Comparison of ENCODE assay signal across 1 fruit fly cellular context in genomic region chrX:2300293-2301068, dm6.
TF ChIP-seq lines count a peak whose summit lies in the region.

No protein-coding gene starts in this region.

TF ChIP-seq in whole organism, embryonic, 481 proteins besides CTCF, POLR2A, EP300 and RAD21 (continued from another document and continues in another):
- TF ChIP-seq CG15514 (GFP tag; optimal IDR thresholded peaks at IDR 0.05; lab: Kevin White, UChicago) = peak; percentile 87
- peak; percentile 97 for TF ChIP-seq ara (GFP tag; IDR thresholded peaks at IDR 0.05; lab: Robert Waterston, UW)
- TF ChIP-seq Drgx (GFP tag; IDR thresholded peaks at IDR 0.05; lab: Robert Waterston, UW) = peak; percentile 99
- TF ChIP-seq sens (GFP tag; lab: Kevin White, UChicago) = peak; percentile 99
- TF ChIP-seq odd (GFP tag; optimal IDR thresholded peaks at IDR 0.05; lab: Kevin White, UChicago) = peak; percentile 93
- TF ChIP-seq D (optimal IDR thresholded peaks at IDR 0.05; lab: Kevin White, UChicago) = no peak
- TF ChIP-seq D (GFP tag; optimal IDR thresholded peaks at IDR 0.05; lab: Kevin White, UChicago) = peak; percentile 95
- TF ChIP-seq CG9817 (tag; optimal IDR thresholded peaks at IDR 0.05; lab: Kevin White, UChicago) = peak; percentile 90
- peak; percentile 88 for TF ChIP-seq CG7987 (GFP tag; optimal IDR thresholded peaks at IDR 0.05; lab: Kevin White, UChicago)
- peak; percentile 98 for TF ChIP-seq CG32772 (GFP tag; IDR thresholded peaks at IDR 0.05; lab: Robert Waterston, UW)
- peak; percentile 92 for TF ChIP-seq CG18476 (GFP tag; optimal IDR thresholded peaks at IDR 0.05; lab: Kevin White, UChicago)
- TF ChIP-seq ato (GFP tag; IDR thresholded peaks at IDR 0.05; lab: Robert Waterston, UW; ENCODE audit: partially characterized antibody) = no peak
- peak; percentile 95 for TF ChIP-seq CG18262 (tag; optimal IDR thresholded peaks at IDR 0.05; lab: Kevin White, UChicago)
- TF ChIP-seq fd96Cb (tag; optimal IDR thresholded peaks at IDR 0.05; lab: Kevin White, UChicago) = peak; percentile 96
- peak; percentile 83 for TF ChIP-seq Camta (GFP tag; optimal IDR thresholded peaks at IDR 0.05; lab: Kevin White, UChicago)
- TF ChIP-seq CG3847 (GFP tag; IDR thresholded peaks at IDR 0.05; lab: Robert Waterston, UW) = peak; percentile 96
- TF ChIP-seq yki (optimal IDR thresholded peaks at IDR 0.05; lab: Kevin White, UChicago) = no peak
- TF ChIP-seq CG9609 (GFP tag; optimal IDR thresholded peaks at IDR 0.05; lab: Kevin White, UChicago) = peak; percentile 91
- TF ChIP-seq slou (GFP tag; optimal IDR thresholded peaks at IDR 0.05; lab: Kevin White, UChicago) = peak; percentile 66
- peak; percentile 61 for TF ChIP-seq CG4328 (GFP tag; optimal IDR thresholded peaks at IDR 0.05; lab: Kevin White, UChicago)
- TF ChIP-seq croc (GFP tag; conservative IDR thresholded peaks at IDR 0.05; lab: Robert Waterston, UW) = peak; percentile 94
- no peak for TF ChIP-seq hb (GFP tag; IDR thresholded peaks at IDR 0.05; lab: Robert Waterston, UW; ENCODE audit: partially characterized antibody)
- no peak for TF ChIP-seq hbn (GFP tag; IDR thresholded peaks at IDR 0.05; lab: Robert Waterston, UW; ENCODE audit: partially characterized antibody)
- peak; percentile 97 for TF ChIP-seq dmrt99B (tag; optimal IDR thresholded peaks at IDR 0.05; lab: Kevin White, UChicago)
- no peak for TF ChIP-seq hth (optimal IDR thresholded peaks at IDR 0.05; lab: Kevin White, UChicago)
- peak; percentile 97 for TF ChIP-seq CG3726 (GFP tag; IDR thresholded peaks at IDR 0.05; lab: Robert Waterston, UW)
- peak in 1 of 2 experiments; percentile 38 for TF ChIP-seq tll (GFP tag; optimal IDR thresholded peaks at IDR 0.05; lab: Kevin White, UChicago)
- peak; percentile 96 for TF ChIP-seq CG16863 (GFP tag; optimal IDR thresholded peaks at IDR 0.05; lab: Kevin White, UChicago)
- no peak for TF ChIP-seq sc (optimal IDR thresholded peaks at IDR 0.05; lab: Kevin White, UChicago)
- TF ChIP-seq sc (GFP tag; optimal IDR thresholded peaks at IDR 0.05; lab: Kevin White, UChicago) = peak; percentile 93
- TF ChIP-seq Poxn (GFP tag; IDR thresholded peaks at IDR 0.05; lab: Robert Waterston, UW) = peak; percentile 72
- TF ChIP-seq CrebB (tag; optimal IDR thresholded peaks at IDR 0.05; lab: Kevin White, UChicago) = peak; percentile 94
- TF ChIP-seq al (GFP tag; IDR thresholded peaks at IDR 0.05; lab: Robert Waterston, UW) = peak; percentile 91
- TF ChIP-seq Hr39 (optimal IDR thresholded peaks at IDR 0.05; lab: Kevin White, UChicago) = no peak
- peak; percentile 86 for TF ChIP-seq CG10462 (GFP tag; optimal IDR thresholded peaks at IDR 0.05; lab: Kevin White, UChicago)
- TF ChIP-seq run (tag; optimal IDR thresholded peaks at IDR 0.05; lab: Kevin White, UChicago) = peak; percentile 92
- peak; percentile 96 for TF ChIP-seq B-H1 (GFP tag; IDR thresholded peaks at IDR 0.05; lab: Robert Waterston, UW)
- TF ChIP-seq ash1 (GFP tag; optimal IDR thresholded peaks at IDR 0.05; lab: Kevin White, UChicago) = peak; percentile 63
- peak; percentile 76 for TF ChIP-seq crc (GFP tag; optimal IDR thresholded peaks at IDR 0.05; lab: Kevin White, UChicago)
- peak; percentile 90 for TF ChIP-seq CG5245 (GFP tag; optimal IDR thresholded peaks at IDR 0.05; lab: Kevin White, UChicago)
- TF ChIP-seq caup (GFP tag; optimal IDR thresholded peaks at IDR 0.05; lab: Kevin White, UChicago; ENCODE audit: severe bottlenecking) = peak; percentile 94
- peak; percentile 94 for TF ChIP-seq grau (tag; optimal IDR thresholded peaks at IDR 0.05; lab: Kevin White, UChicago)
- TF ChIP-seq CG17802 (tag; optimal IDR thresholded peaks at IDR 0.05; lab: Kevin White, UChicago) = peak; percentile 88
- TF ChIP-seq otp (GFP tag; IDR thresholded peaks at IDR 0.05; lab: Robert Waterston, UW) = peak; percentile 98
- peak; percentile 84 for TF ChIP-seq CG4424 (GFP tag; optimal IDR thresholded peaks at IDR 0.05; lab: Kevin White, UChicago)
- TF ChIP-seq maf-S (GFP tag; optimal IDR thresholded peaks at IDR 0.05; lab: Kevin White, UChicago) = peak; percentile 91
- TF ChIP-seq phol (tag; optimal IDR thresholded peaks at IDR 0.05; lab: Kevin White, UChicago) = peak; percentile 92
- TF ChIP-seq zen (tag; optimal IDR thresholded peaks at IDR 0.05; lab: Kevin White, UChicago) = peak; percentile 82
- TF ChIP-seq ro (GFP tag; IDR thresholded peaks at IDR 0.05; lab: Robert Waterston, UW) = peak; percentile 90
- peak; percentile 69 for TF ChIP-seq CG4617 (GFP tag; optimal IDR thresholded peaks at IDR 0.05; lab: Kevin White, UChicago; ENCODE audit: borderline replicate concordance)
- TF ChIP-seq trem (tag; optimal IDR thresholded peaks at IDR 0.05; lab: Kevin White, UChicago) = peak; percentile 83
- TF ChIP-seq Mad (GFP tag; optimal IDR thresholded peaks at IDR 0.05; lab: Kevin White, UChicago) = peak; percentile 93
- no peak for TF ChIP-seq pan (optimal IDR thresholded peaks at IDR 0.05; lab: Kevin White, UChicago)
- peak in 1 of 2 experiments; percentile 98 for TF ChIP-seq pan (GFP tag; optimal IDR thresholded peaks at IDR 0.05 in 1 of 2, IDR thresholded peaks at IDR 0.05 in 1 of 2)
- TF ChIP-seq Ssrp (tag; optimal IDR thresholded peaks at IDR 0.05; lab: Kevin White, UChicago) = peak; percentile 95
- peak; percentile 86 for TF ChIP-seq CG17186 (GFP tag; optimal IDR thresholded peaks at IDR 0.05; lab: Kevin White, UChicago)
- TF ChIP-seq CG6254 (GFP tag; optimal IDR thresholded peaks at IDR 0.05; lab: Kevin White, UChicago) = peak; percentile 90
- peak; percentile 88 for TF ChIP-seq Chrac-16 (GFP tag; optimal IDR thresholded peaks at IDR 0.05; lab: Kevin White, UChicago)
- peak; percentile 99 for TF ChIP-seq CG14441 (GFP tag; IDR thresholded peaks at IDR 0.05; lab: Robert Waterston, UW)
- TF ChIP-seq Dad (GFP tag; optimal IDR thresholded peaks at IDR 0.05; lab: Kevin White, UChicago) = peak; percentile 93
- peak; percentile 26 for TF ChIP-seq CG3995 (GFP tag; optimal IDR thresholded peaks at IDR 0.05; lab: Kevin White, UChicago)
- TF ChIP-seq CG3407 (GFP tag; optimal IDR thresholded peaks at IDR 0.05; lab: Kevin White, UChicago) = peak; percentile 95
- TF ChIP-seq CG2202 (tag; optimal IDR thresholded peaks at IDR 0.05; lab: Kevin White, UChicago) = peak; percentile 83
- peak; percentile 92 for TF ChIP-seq CG31441 (GFP tag; IDR thresholded peaks at IDR 0.05; lab: Robert Waterston, UW)
- TF ChIP-seq MESR4 (GFP tag; optimal IDR thresholded peaks at IDR 0.05; lab: Kevin White, UChicago) = peak; percentile 53
- no peak for TF ChIP-seq Kr (GFP tag; optimal IDR thresholded peaks at IDR 0.05; lab: Kevin White, UChicago)
- peak; percentile 91 for TF ChIP-seq CG9727 (GFP tag; optimal IDR thresholded peaks at IDR 0.05; lab: Kevin White, UChicago)
- TF ChIP-seq knrl (GFP tag; IDR thresholded peaks at IDR 0.05; lab: Robert Waterston, UW; ENCODE audit: partially characterized antibody) = no peak
- TF ChIP-seq btn (GFP tag; optimal IDR thresholded peaks at IDR 0.05; lab: Kevin White, UChicago) = peak; percentile 89
- peak; percentile 97 for TF ChIP-seq CG12071 (GFP tag; optimal IDR thresholded peaks at IDR 0.05; lab: Kevin White, UChicago)
- TF ChIP-seq CG1233 (GFP tag; optimal IDR thresholded peaks at IDR 0.05; lab: Kevin White, UChicago) = peak; percentile 92
- peak; percentile 95 for TF ChIP-seq NFAT (GFP tag; IDR thresholded peaks at IDR 0.05; lab: Robert Waterston, UW)
- TF ChIP-seq pum (GFP tag; optimal IDR thresholded peaks at IDR 0.05; lab: Kevin White, UChicago) = peak; percentile 93
- TF ChIP-seq HHEX (GFP tag; optimal IDR thresholded peaks at IDR 0.05; lab: Kevin White, UChicago) = peak; percentile 95
- peak; percentile 34 for TF ChIP-seq CG13894 (tag; optimal IDR thresholded peaks at IDR 0.05; lab: Kevin White, UChicago)
- TF ChIP-seq Dek (tag; optimal IDR thresholded peaks at IDR 0.05; lab: Kevin White, UChicago) = peak; percentile 97
- TF ChIP-seq HmgZ (tag; optimal IDR thresholded peaks at IDR 0.05; lab: Kevin White, UChicago) = peak; percentile 94
- TF ChIP-seq CG12659 (GFP tag; optimal IDR thresholded peaks at IDR 0.05; lab: Kevin White, UChicago) = peak; percentile 97
- peak; percentile 97 for TF ChIP-seq sob (GFP tag; IDR thresholded peaks at IDR 0.05; lab: Robert Waterston, UW)
- 0 out of 2 replicates have a peak, but pooled peaks have one; percentile 33 for TF ChIP-seq nerfin-2 (GFP tag; IDR thresholded peaks at IDR 0.05; lab: Robert Waterston, UW; ENCODE audit: partially characterized antibody)
- peak; percentile 97 for TF ChIP-seq CG15269 (tag; optimal IDR thresholded peaks at IDR 0.05; lab: Kevin White, UChicago)
- TF ChIP-seq CG6272 (GFP tag; IDR thresholded peaks at IDR 0.05; lab: Robert Waterston, UW) = peak; percentile 93
- peak; percentile 93 for TF ChIP-seq CG10979 (tag; optimal IDR thresholded peaks at IDR 0.05; lab: Kevin White, UChicago)
- peak; percentile 88 for TF ChIP-seq toy (GFP tag; IDR thresholded peaks at IDR 0.05; lab: Robert Waterston, UW)
- peak; percentile 94 for TF ChIP-seq fd64A (GFP tag; optimal IDR thresholded peaks at IDR 0.05; lab: Kevin White, UChicago)
- peak; percentile 32; the same call in 1 of the 2 replicates for TF ChIP-seq Dref (GFP tag; IDR thresholded peaks at IDR 0.05; lab: Robert Waterston, UW)
- peak; percentile 98 for TF ChIP-seq ATbp (GFP tag; optimal IDR thresholded peaks at IDR 0.05; lab: Kevin White, UChicago)
- TF ChIP-seq cg (GFP tag; optimal IDR thresholded peaks at IDR 0.05; lab: Kevin White, UChicago) = peak; percentile 73
- no peak for TF ChIP-seq br (optimal IDR thresholded peaks at IDR 0.05; lab: Kevin White, UChicago)
- TF ChIP-seq emc (GFP tag; optimal IDR thresholded peaks at IDR 0.05; lab: Kevin White, UChicago) = peak; percentile 79
- peak; percentile 96 for TF ChIP-seq dimm (GFP tag; IDR thresholded peaks at IDR 0.05; lab: Robert Waterston, UW)
- TF ChIP-seq CG1832 (GFP tag; optimal IDR thresholded peaks at IDR 0.05; lab: Kevin White, UChicago) = no peak
- TF ChIP-seq Rfx (GFP tag; IDR thresholded peaks at IDR 0.05; lab: Robert Waterston, UW) = peak; percentile 97
- peak; percentile 96 for TF ChIP-seq ems (GFP tag; optimal IDR thresholded peaks at IDR 0.05; lab: Kevin White, UChicago)
- TF ChIP-seq H15 (GFP tag; IDR thresholded peaks at IDR 0.05; lab: Robert Waterston, UW) = peak; percentile 96
- peak; percentile 90 for TF ChIP-seq wek (GFP tag; optimal IDR thresholded peaks at IDR 0.05; lab: Kevin White, UChicago)
- peak; percentile 96 for TF ChIP-seq wor (GFP tag; IDR thresholded peaks at IDR 0.05; lab: Robert Waterston, UW)
- no peak for TF ChIP-seq CG14860 (GFP tag; IDR thresholded peaks at IDR 0.05; lab: Robert Waterston, UW; ENCODE audit: partially characterized antibody)
- peak; percentile 88 for TF ChIP-seq CG1792 (GFP tag; optimal IDR thresholded peaks at IDR 0.05; lab: Kevin White, UChicago)
- no peak for TF ChIP-seq CG16813 (GFP tag; IDR thresholded peaks at IDR 0.05; lab: Robert Waterston, UW; ENCODE audit: partially characterized antibody)
- TF ChIP-seq CG2129 (GFP tag; IDR thresholded peaks at IDR 0.05; lab: Robert Waterston, UW; ENCODE audit: partially characterized antibody) = no peak
- TF ChIP-seq sug (tag; optimal IDR thresholded peaks at IDR 0.05; lab: Kevin White, UChicago) = peak; percentile 76
- peak; percentile 92 for TF ChIP-seq CG11723 (GFP tag; optimal IDR thresholded peaks at IDR 0.05; lab: Kevin White, UChicago)
- TF ChIP-seq CG10959 (GFP tag; IDR thresholded peaks at IDR 0.05; lab: Robert Waterston, UW) = peak; percentile 90
- peak; percentile 94 for TF ChIP-seq schlank (tag; optimal IDR thresholded peaks at IDR 0.05; lab: Kevin White, UChicago)
- TF ChIP-seq CG2116 (GFP tag; optimal IDR thresholded peaks at IDR 0.05; lab: Kevin White, UChicago) = peak; percentile 72
- peak; percentile 93 for TF ChIP-seq Dip3 (GFP tag; optimal IDR thresholded peaks at IDR 0.05; lab: Kevin White, UChicago)
- peak; percentile 85 for TF ChIP-seq CG6654 (GFP tag; optimal IDR thresholded peaks at IDR 0.05; lab: Kevin White, UChicago)
- TF ChIP-seq Sry-δ (GFP tag; optimal IDR thresholded peaks at IDR 0.05; lab: Kevin White, UChicago) = peak; percentile 56
- TF ChIP-seq Hmr (GFP tag; optimal IDR thresholded peaks at IDR 0.05; lab: Kevin White, UChicago) = peak; percentile 97
- TF ChIP-seq CoRest (tag; optimal IDR thresholded peaks at IDR 0.05; lab: Kevin White, UChicago) = peak; percentile 95
- TF ChIP-seq CG2678 (tag; optimal IDR thresholded peaks at IDR 0.05; lab: Kevin White, UChicago) = peak; percentile 95
- TF ChIP-seq CG5180 (GFP tag; optimal IDR thresholded peaks at IDR 0.05; lab: Kevin White, UChicago) = peak; percentile 87
- peak; percentile 95 for TF ChIP-seq CG2712 (tag; optimal IDR thresholded peaks at IDR 0.05; lab: Kevin White, UChicago)
- TF ChIP-seq Taf1 (GFP tag; IDR thresholded peaks at IDR 0.05; lab: Robert Waterston, UW) = peak; percentile 89
- TF ChIP-seq CG12769 (tag; optimal IDR thresholded peaks at IDR 0.05; lab: Kevin White, UChicago) = peak; percentile 99
- TF ChIP-seq CG17359 (tag; optimal IDR thresholded peaks at IDR 0.05; lab: Kevin White, UChicago) = peak; percentile 97
- no peak for TF ChIP-seq bbx (GFP tag; IDR thresholded peaks at IDR 0.05; lab: Robert Waterston, UW; ENCODE audit: partially characterized antibody)
- peak; percentile 66 for TF ChIP-seq CG7928 (GFP tag; optimal IDR thresholded peaks at IDR 0.05; lab: Kevin White, UChicago)
- TF ChIP-seq CG11504 (tag; optimal IDR thresholded peaks at IDR 0.05; lab: Kevin White, UChicago) = peak; percentile 96
- no peak for TF ChIP-seq unc-4 (GFP tag; IDR thresholded peaks at IDR 0.05; lab: Robert Waterston, UW; ENCODE audit: partially characterized antibody)
- TF ChIP-seq sisA (GFP tag; IDR thresholded peaks at IDR 0.05; lab: Robert Waterston, UW) = peak; percentile 96
- TF ChIP-seq gce (GFP tag; IDR thresholded peaks at IDR 0.05; lab: Robert Waterston, UW) = peak; percentile 97
- peak; percentile 97 for TF ChIP-seq CG12219 (GFP tag; optimal IDR thresholded peaks at IDR 0.05; lab: Kevin White, UChicago)
- peak; percentile 78 for TF ChIP-seq CG18764 (GFP tag; optimal IDR thresholded peaks at IDR 0.05; lab: Kevin White, UChicago)
- peak; percentile 97 for TF ChIP-seq stc (GFP tag; IDR thresholded peaks at IDR 0.05; lab: Robert Waterston, UW)
- peak; percentile 89 for TF ChIP-seq Atf-2 (GFP tag; optimal IDR thresholded peaks at IDR 0.05; lab: Kevin White, UChicago)
- peak; percentile 84 for TF ChIP-seq nerfin-1 (tag; optimal IDR thresholded peaks at IDR 0.05; lab: Kevin White, UChicago)
- TF ChIP-seq dm (GFP tag; optimal IDR thresholded peaks at IDR 0.05; lab: Kevin White, UChicago) = peak; percentile 86
- peak; percentile 83 for TF ChIP-seq CkIIα-i1 (GFP tag; IDR thresholded peaks at IDR 0.05; lab: Robert Waterston, UW)
- TF ChIP-seq HLH3B (GFP tag; IDR thresholded peaks at IDR 0.05; lab: Robert Waterston, UW) = peak; percentile 97
